Worm (Caenorhabditis elegans) whole organism, L4 larva: ENCODE data around the gene T26C5.4.

Experiments
- F26F4.8 ChIP-seq: fragments of 200-800 bp; sonication (Bioruptor generic); conservative IDR thresholded peaks from 2 replicates; pipeline ENCODE4 v1.3.6; 2022; ENCODE audit warnings: missing genetic modification characterization, missing compliant biosample characterization
- F37D6.2 ChIP-seq: sonication (generic microtip); optimal IDR thresholded peaks from 2 replicates; lab custom pipeline; 2016; ENCODE audit warnings: mild to moderate bottlenecking, missing genetic modification characterization, missing compliant biosample characterization
- F49E8.2 ChIP-seq: sonication (generic microtip); optimal IDR thresholded peaks from 2 replicates; lab custom pipeline; 2016; ENCODE audit warnings: missing compliant biosample characterization, mild to moderate bottlenecking, missing genetic modification characterization, borderline replicate concordance
- R02D3.7 ChIP-seq: fragments of 150-350 bp; sonication (generic microtip); optimal IDR thresholded peaks from 3 replicates; lab custom pipeline; 2014; ENCODE audit warnings: missing biosample characterization, missing genetic modification characterization
- Y105C5A.15 ChIP-seq: fragments of 200-800 bp; sonication (Bioruptor generic); IDR thresholded peaks from 2 replicates; pipeline ENCODE4 v1.3.6; 2022; ENCODE audit warnings: missing genetic modification characterization, missing compliant biosample characterization
- Y48G9A.11 ChIP-seq: fragments of 200-800 bp; sonication (Bioruptor generic); IDR thresholded peaks from 2 replicates; pipeline ENCODE4 v1.3.6; 2022; ENCODE audit warnings: missing genetic modification reagents, missing genetic modification characterization, missing compliant biosample characterization
- Y75B8A.6 ChIP-seq: fragments of 200-800 bp; sonication (Bioruptor generic); IDR thresholded peaks from 2 replicates; pipeline ENCODE4 v1.3.6; 2022; ENCODE audit warnings: missing genetic modification reagents, missing genetic modification characterization, missing compliant biosample characterization
- ZK337.2 ChIP-seq: fragments of 200-800 bp; sonication (Bioruptor generic); IDR thresholded peaks from 2 replicates; pipeline ENCODE4 v1.3.6; 2022; ENCODE audit warnings: missing genetic modification reagents, missing genetic modification characterization, missing compliant biosample characterization
- aha-1 ChIP-seq: fragments of 150-350 bp; peaks from one replicate; lab custom pipeline; 2014; ENCODE audit warnings: missing biosample characterization, missing genetic modification characterization
- ama-1 ChIP-seq: fragments of 150-350 bp; optimal IDR thresholded peaks from 2 replicates; lab custom pipeline; 2014; ENCODE audit warnings: inconsistent platforms, mixed read lengths
- arid-1 ChIP-seq: fragments of 200-800 bp; sonication (Bioruptor generic); conservative IDR thresholded peaks from 2 replicates; pipeline ENCODE4 v1.3.6; 2022; ENCODE audit warnings: missing genetic modification reagents, missing genetic modification characterization, missing compliant biosample characterization
- attf-4 ChIP-seq: sonication (generic microtip); optimal IDR thresholded peaks from 3 replicates; lab custom pipeline; 2017; ENCODE audit warnings: missing biosample characterization, missing genetic modification characterization
- ceh-20 ChIP-seq: fragments of 200-800 bp; sonication (Bioruptor generic); IDR thresholded peaks from 2 replicates; pipeline ENCODE4 v1.3.6; 2022; ENCODE audit warnings: missing genetic modification reagents, missing genetic modification characterization, missing compliant biosample characterization
- ceh-28 ChIP-seq: fragments of 150-350 bp; optimal IDR thresholded peaks from 2 replicates; lab custom pipeline; 2014; ENCODE audit warnings: missing biosample characterization, missing genetic modification reagents, missing genetic modification characterization
- ceh-32 ChIP-seq: sonication (generic microtip); optimal IDR thresholded peaks from 2 replicates; lab custom pipeline; 2016; ENCODE audit warnings: mild to moderate bottlenecking, missing genetic modification characterization, missing compliant biosample characterization; ENCODE audit not compliant: poor library complexity
- ceh-44 ChIP-seq: fragments of 200-800 bp; sonication (Bioruptor generic); IDR thresholded peaks from 2 replicates; pipeline ENCODE4 v1.3.6; 2022; ENCODE audit warnings: missing genetic modification reagents, missing genetic modification characterization, missing compliant biosample characterization
- ceh-82 ChIP-seq: sonication (generic microtip); optimal IDR thresholded peaks from 2 replicates; lab custom pipeline; 2017; ENCODE audit warnings: missing biosample characterization, missing genetic modification characterization
- daf-16 ChIP-seq, 3 experiments: sonication (generic microtip); optimal IDR thresholded peaks; 2 replicates each; lab custom pipeline; 2016 to 2017; ENCODE audit warnings: missing genetic modification characterization in 3 of 3, missing genetic modification reagents in 3 of 3, mild to moderate bottlenecking in 2 of 3, missing compliant biosample characterization in 2 of 3, missing biosample characterization in 1 of 3, moderate library complexity in 1 of 3
- dmd-6 ChIP-seq: fragments of 200-800 bp; sonication (Bioruptor generic); IDR thresholded peaks from 2 replicates; pipeline ENCODE4 v1.3.6; 2022; ENCODE audit warnings: missing genetic modification reagents, missing genetic modification characterization, missing compliant biosample characterization
- dmd-8 ChIP-seq: fragments of 200-800 bp; sonication (Bioruptor generic); IDR thresholded peaks from 2 replicates; pipeline ENCODE4 v1.3.6; 2022; ENCODE audit warnings: missing genetic modification characterization, missing compliant biosample characterization
- duxl-1 ChIP-seq: sonication (generic microtip); optimal IDR thresholded peaks from 2 replicates; lab custom pipeline; 2016; ENCODE audit warnings: mild to moderate bottlenecking, missing genetic modification characterization, moderate library complexity, missing compliant biosample characterization; ENCODE audit not compliant: poor library complexity
- fkh-10 ChIP-seq: fragments of 150-350 bp; optimal IDR thresholded peaks from 2 replicates; lab custom pipeline; 2014; ENCODE audit warnings: missing biosample characterization, missing genetic modification reagents, missing genetic modification characterization
- fos-1 ChIP-seq: fragments of 150-350 bp; optimal IDR thresholded peaks from 2 replicates; lab custom pipeline; 2014; ENCODE audit warnings: missing biosample characterization, missing genetic modification characterization
- hlh-11 ChIP-seq: fragments of 200-800 bp; sonication (Bioruptor generic); optimal IDR thresholded peaks from 2 replicates; lab custom pipeline; 2018; ENCODE audit warnings: mild to moderate bottlenecking, missing genetic modification characterization, missing compliant biosample characterization
- hlh-30 ChIP-seq: sonication (generic microtip); optimal IDR thresholded peaks from 2 replicates; lab custom pipeline; 2017; ENCODE audit warnings: antibody characterized with exemption, mild to moderate bottlenecking, missing genetic modification characterization, missing compliant biosample characterization; ENCODE audit not compliant: insufficient read depth
- lim-7 ChIP-seq: fragments of 200-800 bp; sonication (Bioruptor generic); IDR thresholded peaks from 2 replicates; pipeline ENCODE4 v1.3.6; 2022; ENCODE audit warnings: missing genetic modification characterization, missing compliant biosample characterization
- lin-1 ChIP-seq: fragments of 200-800 bp; sonication (Bioruptor generic); IDR thresholded peaks from 2 replicates; pipeline ENCODE4 v1.3.6; 2022; ENCODE audit warnings: missing genetic modification reagents, missing genetic modification characterization, missing compliant biosample characterization
- lin-13 ChIP-seq: fragments of 150-350 bp; optimal IDR thresholded peaks from 2 replicates; lab custom pipeline; 2014; ENCODE audit warnings: missing biosample characterization, missing genetic modification reagents, missing genetic modification characterization
- lin-15B ChIP-seq: fragments of 150-350 bp; sonication (generic microtip); optimal IDR thresholded peaks from 3 replicates; lab custom pipeline; 2014; ENCODE audit warnings: missing biosample characterization, missing genetic modification characterization
- lin-38 ChIP-seq: fragments of 200-800 bp; sonication (Bioruptor generic); IDR thresholded peaks from 2 replicates; pipeline ENCODE4 v1.3.6; 2022; ENCODE audit warnings: missing genetic modification reagents, missing genetic modification characterization, missing compliant biosample characterization
- lir-3 ChIP-seq: sonication (generic microtip); optimal IDR thresholded peaks from 2 replicates; lab custom pipeline; 2016; ENCODE audit warnings: mild to moderate bottlenecking, missing genetic modification characterization, missing compliant biosample characterization
- madf-9 ChIP-seq: fragments of 200-800 bp; sonication (Bioruptor generic); conservative IDR thresholded peaks from 2 replicates; pipeline ENCODE4 v1.3.6; 2022; ENCODE audit warnings: missing genetic modification reagents, missing genetic modification characterization, missing compliant biosample characterization
- mdt-29 ChIP-seq: fragments of 200-800 bp; sonication (Bioruptor generic); IDR thresholded peaks from 2 replicates; pipeline ENCODE4 v1.3.6; 2022; ENCODE audit warnings: missing genetic modification reagents, missing genetic modification characterization, missing compliant biosample characterization
- nhr-10 ChIP-seq: fragments of 150-350 bp; optimal IDR thresholded peaks from 2 replicates; lab custom pipeline; 2014; ENCODE audit warnings: missing biosample characterization, missing genetic modification characterization
- nhr-102 ChIP-seq: sonication (generic microtip); optimal IDR thresholded peaks from 2 replicates; lab custom pipeline; 2016; ENCODE audit warnings: mild to moderate bottlenecking, missing genetic modification characterization, moderate library complexity, missing compliant biosample characterization
- nhr-25 ChIP-seq: sonication (generic microtip); optimal IDR thresholded peaks from 2 replicates; lab custom pipeline; 2017; ENCODE audit warnings: missing genetic modification characterization, mild to moderate bottlenecking, missing compliant biosample characterization, antibody characterized with exemption, moderate library complexity, borderline replicate concordance; ENCODE audit not compliant: insufficient read depth
- nhr-28 ChIP-seq: fragments of 150-350 bp; optimal IDR thresholded peaks from 2 replicates; lab custom pipeline; 2014; ENCODE audit warnings: missing biosample characterization, missing genetic modification characterization
- nhr-42 ChIP-seq: fragments of 200-800 bp; sonication (Bioruptor generic); IDR thresholded peaks from 2 replicates; pipeline ENCODE4 v1.3.6; 2022; ENCODE audit warnings: missing genetic modification characterization, missing compliant biosample characterization
- nhr-6 ChIP-seq: fragments of 150-350 bp; optimal IDR thresholded peaks from 2 replicates; lab custom pipeline; 2014; ENCODE audit warnings: missing biosample characterization, missing genetic modification characterization
- nhr-76 ChIP-seq: fragments of 150-350 bp; optimal IDR thresholded peaks from 2 replicates; lab custom pipeline; 2014; ENCODE audit warnings: missing biosample characterization, missing genetic modification characterization
- php-3 ChIP-seq: fragments of 200-800 bp; sonication (Bioruptor generic); IDR thresholded peaks from 2 replicates; pipeline ENCODE4 v1.3.6; 2022; ENCODE audit warnings: missing genetic modification reagents, missing genetic modification characterization, missing compliant biosample characterization
- rbr-2 ChIP-seq: sonication (generic microtip); optimal IDR thresholded peaks from 2 replicates; lab custom pipeline; 2016; ENCODE audit warnings: missing genotype, missing genetic modification characterization, missing compliant biosample characterization
- saeg-2 ChIP-seq: fragments of 200-800 bp; sonication (Bioruptor generic); IDR thresholded peaks from 2 replicates; pipeline ENCODE4 v1.3.6; 2022; ENCODE audit warnings: missing genetic modification reagents, missing genetic modification characterization, missing compliant biosample characterization
- sdz-12 ChIP-seq: fragments of 200-800 bp; sonication (Bioruptor generic); optimal IDR thresholded peaks from 2 replicates; lab custom pipeline; 2018; ENCODE audit warnings: mild to moderate bottlenecking, missing genetic modification characterization, missing compliant biosample characterization
- set-16 ChIP-seq: fragments of 200-800 bp; sonication (Bioruptor generic); IDR thresholded peaks from 2 replicates; pipeline ENCODE4 v1.3.6; 2022; ENCODE audit warnings: missing genetic modification reagents, missing genetic modification characterization, missing compliant biosample characterization
- skn-1 ChIP-seq: fragments of 150-350 bp; optimal IDR thresholded peaks from 2 replicates; lab custom pipeline; 2014; ENCODE audit warnings: missing biosample characterization, missing genetic modification characterization
- spr-1 ChIP-seq: sonication (generic microtip); optimal IDR thresholded peaks from 2 replicates; lab custom pipeline; 2016; ENCODE audit warnings: mild to moderate bottlenecking, missing genetic modification characterization, missing compliant biosample characterization
- spr-3 ChIP-seq: fragments of 200-800 bp; sonication (Bioruptor generic); optimal IDR thresholded peaks from 2 replicates; lab custom pipeline; 2018; ENCODE audit warnings: mild to moderate bottlenecking, missing genetic modification characterization, missing compliant biosample characterization
- tag-97 ChIP-seq: fragments of 200-800 bp; sonication (Bioruptor generic); IDR thresholded peaks from 2 replicates; pipeline ENCODE4 v1.3.6; 2022; ENCODE audit warnings: missing genetic modification characterization, missing compliant biosample characterization
- tra-1 ChIP-seq: fragments of 200-800 bp; sonication (Bioruptor generic); IDR thresholded peaks from 2 replicates; pipeline ENCODE4 v1.3.6; 2022; ENCODE audit warnings: missing genetic modification reagents, missing genetic modification characterization, missing compliant biosample characterization
- zfp-2 ChIP-seq: sonication (generic microtip); optimal IDR thresholded peaks from 2 replicates; lab custom pipeline; 2016; ENCODE audit warnings: mild to moderate bottlenecking, missing genetic modification characterization, missing compliant biosample characterization

Gene T26C5.4

ce11 chrII:9273984-9274383, 23.7 kb upstream of the T26C5.4 start (continued):
- peak; percentile 30 for TF ChIP-seq ama-1 (lab: Kevin White, UChicago)
- peak; percentile 19 for TF ChIP-seq lin-13 (GFP tag; lab: Kevin White, UChicago)
- TF ChIP-seq F37D6.2 (tag; lab: Kevin White, UChicago): peak; percentile 29
- TF ChIP-seq attf-4 (tag; lab: Kevin White, UChicago): no peak
- TF ChIP-seq arid-1 (GFP tag; lab: Robert Waterston, UW): peak; percentile 55; the same call in 1 of the 2 replicates
- peak; percentile 60; the same call in 1 of the 2 replicates for TF ChIP-seq mdt-29 (GFP tag; lab: Robert Waterston, UW)
- no peak for TF ChIP-seq zfp-2 (tag; lab: Kevin White, UChicago)
- TF ChIP-seq ceh-44: no peak
- no peak for TF ChIP-seq lin-15B (tag; lab: Kevin White, UChicago)
- no peak for TF ChIP-seq Y48G9A.11
- TF ChIP-seq nhr-28 (tag; lab: Kevin White, UChicago): peak; percentile 80
- TF ChIP-seq Y105C5A.15 (GFP tag; lab: Robert Waterston, UW): 0 out of 2 replicates have a peak, but pooled peaks have one; percentile 57
- TF ChIP-seq ceh-32 (tag; lab: Kevin White, UChicago): no peak
- TF ChIP-seq spr-3 (GFP tag; lab: Kevin White, UChicago): peak; percentile 30
- TF ChIP-seq dmd-6 (GFP tag; lab: Robert Waterston, UW): peak; percentile 92
- peak; percentile 19 for TF ChIP-seq ceh-28 (tag; lab: Kevin White, UChicago)
- peak; percentile 85; the same call in 1 of the 2 replicates for TF ChIP-seq ceh-20 (GFP tag; lab: Robert Waterston, UW)
- peak; percentile 2 to 45 for TF ChIP-seq daf-16 (GFP tag; optimal IDR thresholded peaks at IDR 0.05; lab: Kevin White, UChicago)
- TF ChIP-seq daf-16 (tag; optimal IDR thresholded peaks at IDR 0.05; lab: Kevin White, UChicago): peak; percentile 70
- TF ChIP-seq lin-38 (GFP tag; lab: Robert Waterston, UW): peak; percentile 44; the same call in 1 of the 2 replicates
- TF ChIP-seq fos-1: no peak
- TF ChIP-seq F26F4.8 (GFP tag; lab: Robert Waterston, UW): no peak
- TF ChIP-seq duxl-1 (tag; lab: Kevin White, UChicago): no peak
- no peak for TF ChIP-seq lim-7
- TF ChIP-seq F49E8.2 (tag; lab: Kevin White, UChicago): no peak
- peak; percentile 60 for TF ChIP-seq fkh-10
- no peak for TF ChIP-seq nhr-76
- peak; percentile 62; the same call in 1 of the 2 replicates for TF ChIP-seq php-3 (GFP tag; lab: Robert Waterston, UW)
- no peak for TF ChIP-seq nhr-102
- no peak for TF ChIP-seq sdz-12 (GFP tag; lab: Kevin White, UChicago)
- TF ChIP-seq spr-1 (tag; lab: Kevin White, UChicago): peak; percentile 65
- peak; percentile 72; the same call in 1 of the 2 replicates for TF ChIP-seq nhr-42
- TF ChIP-seq nhr-25: peak; percentile 76
- no peak for TF ChIP-seq ZK337.2 (GFP tag; lab: Robert Waterston, UW)
- TF ChIP-seq madf-9 (GFP tag; lab: Robert Waterston, UW): 0 out of 2 replicates have a peak, but pooled peaks have one; percentile 38
- peak; percentile 78 for TF ChIP-seq aha-1 (tag; lab: Kevin White, UChicago)
- TF ChIP-seq lir-3 (tag; lab: Kevin White, UChicago): no peak
- peak; percentile 84 for TF ChIP-seq tra-1
- no peak for TF ChIP-seq nhr-10 (tag; lab: Kevin White, UChicago)
- TF ChIP-seq Y75B8A.6 (GFP tag; lab: Robert Waterston, UW): no peak
- no peak for TF ChIP-seq ceh-82
- TF ChIP-seq saeg-2 (GFP tag; lab: Robert Waterston, UW): no peak
- peak; percentile 77 for TF ChIP-seq rbr-2 (tag; lab: Kevin White, UChicago)
- peak; percentile 83 for TF ChIP-seq lin-1
- no peak for TF ChIP-seq dmd-8
- no peak for TF ChIP-seq skn-1 (tag; lab: Kevin White, UChicago)
- TF ChIP-seq hlh-11 (tag; lab: Kevin White, UChicago): peak; percentile 99
- no peak for TF ChIP-seq R02D3.7 (tag; lab: Kevin White, UChicago)
- TF ChIP-seq set-16 (GFP tag; lab: Robert Waterston, UW): 0 out of 2 replicates have a peak, but pooled peaks have one; percentile 25
- peak; percentile 95 for TF ChIP-seq nhr-6 (tag; lab: Kevin White, UChicago)
- TF ChIP-seq hlh-30 (tag; lab: Kevin White, UChicago): peak; percentile 99
- no peak for TF ChIP-seq tag-97 (GFP tag; lab: Robert Waterston, UW)
